Fruit fly (Drosophila melanogaster) whole organism, embryonic: ENCODE measurements around the gene Ddc.

ENCODE experiments used
- CG10274 ChIP-seq: fragments of 200-800 bp; sonication (Bioruptor generic); optimal IDR thresholded peaks from 3 replicates; lab custom pipeline; 2017; ENCODE audit warnings: missing biosample characterization, mild to moderate bottlenecking, missing genetic modification characterization
- CG10979 ChIP-seq: fragments of 200-800 bp; sonication (Bioruptor generic); optimal IDR thresholded peaks from 2 replicates; lab custom pipeline; 2018; ENCODE audit warnings: missing biosample characterization, mild to moderate bottlenecking, missing genetic modification characterization, moderate library complexity
- CG11247 ChIP-seq: fragments of 200-800 bp; sonication (Bioruptor generic); IDR thresholded peaks from 2 replicates; pipeline ENCODE4 v1.3.6; 2022; ENCODE audit warnings: missing biosample characterization, missing genetic modification characterization
- CG12391 ChIP-seq: fragments of 200-800 bp; sonication (Bioruptor generic); optimal IDR thresholded peaks from 3 replicates; lab custom pipeline; 2018; ENCODE audit warnings: missing biosample characterization, mild to moderate bottlenecking, missing genetic modification characterization, moderate library complexity
- CG12744 ChIP-seq: fragments of 200-800 bp; sonication (Bioruptor generic); optimal IDR thresholded peaks from 2 replicates; lab custom pipeline; 2016; ENCODE audit warnings: missing biosample characterization, missing genetic modification characterization
- CG13775 ChIP-seq: fragments of 200-800 bp; sonication (Bioruptor generic); optimal IDR thresholded peaks from 3 replicates; lab custom pipeline; 2017; ENCODE audit warnings: missing biosample characterization, mild to moderate bottlenecking, missing genetic modification characterization
- CG14441 ChIP-seq: fragments of 200-800 bp; sonication (Bioruptor generic); IDR thresholded peaks from 2 replicates; pipeline ENCODE4 v1.3.6; 2022; ENCODE audit warnings: missing biosample characterization, missing genetic modification characterization
- CG15269 ChIP-seq: fragments of 200-800 bp; sonication (Bioruptor generic); optimal IDR thresholded peaks from 2 replicates; lab custom pipeline; 2018; ENCODE audit warnings: missing biosample characterization, mild to moderate bottlenecking, missing genetic modification characterization, moderate library complexity
- CG15696 ChIP-seq: fragments of 200-800 bp; sonication (Bioruptor generic); optimal IDR thresholded peaks from 2 replicates; lab custom pipeline; 2019; ENCODE audit warnings: missing biosample characterization, mild to moderate bottlenecking, missing genetic modification characterization, moderate library complexity
- CG2120 ChIP-seq: fragments of 200-800 bp; sonication (Bioruptor generic); optimal IDR thresholded peaks from 3 replicates; lab custom pipeline; 2016; ENCODE audit warnings: missing biosample characterization, missing genetic modification characterization
- CG2199 ChIP-seq: fragments of 200-800 bp; sonication (Bioruptor generic); IDR thresholded peaks from 3 replicates; pipeline ENCODE4 v1.3.6; 2022; ENCODE audit warnings: missing biosample characterization, missing genetic modification characterization
- CG2202 ChIP-seq: fragments of 200-800 bp; sonication (Bioruptor generic); optimal IDR thresholded peaks from 2 replicates; lab custom pipeline; 2018; ENCODE audit warnings: missing biosample characterization, mild to moderate bottlenecking, missing genetic modification characterization
- CG30403 ChIP-seq: fragments of 200-800 bp; sonication (Bioruptor generic); optimal IDR thresholded peaks from 3 replicates; lab custom pipeline; 2016; ENCODE audit warnings: missing biosample characterization, missing genetic modification characterization
- CG31224 ChIP-seq: fragments of 200-800 bp; sonication (Bioruptor generic); IDR thresholded peaks from 2 replicates; pipeline ENCODE4 v1.3.6; 2022; ENCODE audit warnings: missing biosample characterization, missing genetic modification characterization
- CG34224 ChIP-seq: fragments of 200-800 bp; sonication (Bioruptor generic); IDR thresholded peaks from 3 replicates; pipeline ENCODE4 v1.3.6; 2022; ENCODE audit warnings: missing biosample characterization, missing genetic modification characterization; ENCODE audit not compliant: partially characterized antibody
- CG34376 ChIP-seq: fragments of 200-800 bp; sonication (Bioruptor generic); optimal IDR thresholded peaks from 2 replicates; lab custom pipeline; 2018; ENCODE audit warnings: missing biosample characterization, mild to moderate bottlenecking, missing genetic modification characterization
- CG34422 ChIP-seq: fragments of 200-800 bp; sonication (Bioruptor generic); IDR thresholded peaks from 3 replicates; pipeline ENCODE4 v1.3.6; 2022; ENCODE audit warnings: missing biosample characterization, missing genetic modification characterization
- CG3726 ChIP-seq: fragments of 200-800 bp; sonication (Bioruptor generic); IDR thresholded peaks from 3 replicates; pipeline ENCODE4, ENCODE4 v1.3.6; 2022; ENCODE audit warnings: missing biosample characterization, missing genetic modification characterization
- CG4360 ChIP-seq: fragments of 200-800 bp; sonication (Bioruptor generic); IDR thresholded peaks from 2 replicates; pipeline ENCODE4 v1.3.6; 2022; ENCODE audit warnings: missing biosample characterization, missing genetic modification characterization
- CG7928 ChIP-seq: fragments of 200-800 bp; sonication (Bioruptor generic); optimal IDR thresholded peaks from 2 replicates; lab custom pipeline; 2017; ENCODE audit warnings: missing biosample characterization, mild to moderate bottlenecking, missing genetic modification characterization
- Drgx ChIP-seq: fragments of 200-800 bp; sonication (Bioruptor generic); IDR thresholded peaks from 2 replicates; pipeline ENCODE4 v1.3.6; 2022; ENCODE audit warnings: missing biosample characterization, missing genetic modification characterization
- Eip74EF ChIP-seq, 2 experiments: fragments of 200-800 bp in 1 of 2; fragments of >200 bp in 1 of 2; sonication (Bioruptor generic) in 1 of 2; optimal IDR thresholded peaks; 2 replicates each; lab custom pipeline; 2017 to 2019; ENCODE audit warnings: missing biosample characterization in 2 of 2, missing genetic modification characterization in 2 of 2, mild to moderate bottlenecking in 1 of 2, moderate library complexity in 1 of 2
- Ets65A ChIP-seq: fragments of 200-800 bp; sonication (Bioruptor generic); peaks from one replicate; lab custom pipeline; 2016; ENCODE audit warnings: missing biosample characterization, missing genetic modification characterization
- HLH54F ChIP-seq: fragments of 200-800 bp; sonication (Bioruptor generic); optimal IDR thresholded peaks from 3 replicates; lab custom pipeline; 2016; ENCODE audit warnings: missing biosample characterization, missing genetic modification characterization
- Hmr ChIP-seq: fragments of 200-800 bp; sonication (Bioruptor generic); optimal IDR thresholded peaks from 3 replicates; lab custom pipeline; 2017; ENCODE audit warnings: mild to moderate bottlenecking, missing biosample characterization, missing genetic modification reagents, missing genetic modification characterization
- Hsf ChIP-seq: fragments of 200-800 bp; sonication (Bioruptor generic); optimal IDR thresholded peaks from 3 replicates; lab custom pipeline; 2016; ENCODE audit warnings: missing biosample characterization, missing genetic modification characterization
- Lim3 ChIP-seq: fragments of 200-800 bp; sonication (Bioruptor generic); IDR thresholded peaks from 2 replicates; pipeline ENCODE4 v1.3.6; 2022; ENCODE audit warnings: missing biosample characterization, missing genetic modification characterization
- Mad ChIP-seq: fragments of 200-800 bp; sonication (Bioruptor generic); optimal IDR thresholded peaks from 2 replicates; lab custom pipeline; 2016; ENCODE audit warnings: missing biosample characterization, missing genetic modification characterization
- PHDP ChIP-seq: fragments of 200-800 bp; sonication (Bioruptor generic); optimal IDR thresholded peaks from 3 replicates; lab custom pipeline; 2018; ENCODE audit warnings: missing biosample characterization, mild to moderate bottlenecking, missing genetic modification characterization, moderate library complexity
- Ptx1 ChIP-seq: fragments of 200-800 bp; sonication (Bioruptor generic); IDR thresholded peaks from 2 replicates; pipeline ENCODE4 v1.3.6; 2022; ENCODE audit warnings: missing biosample characterization, missing genetic modification characterization
- Vsx1 ChIP-seq: fragments of 200-800 bp; sonication (Bioruptor generic); optimal IDR thresholded peaks from 2 replicates; lab custom pipeline; 2017; ENCODE audit warnings: missing biosample characterization, mild to moderate bottlenecking, missing genetic modification characterization, missing genetic modification reagents
- az2 ChIP-seq: fragments of 200-800 bp; sonication (Bioruptor generic); optimal IDR thresholded peaks from 3 replicates; lab custom pipeline; 2016; ENCODE audit warnings: missing biosample characterization, missing genetic modification characterization
- cas ChIP-seq: fragments of 200-800 bp; sonication (Bioruptor generic); IDR thresholded peaks from 2 replicates; pipeline ENCODE4 v1.3.6; 2022; ENCODE audit warnings: missing biosample characterization, missing genetic modification characterization
- ci ChIP-seq: fragments of 200-800 bp; sonication (Bioruptor generic); IDR thresholded peaks from 3 replicates; pipeline ENCODE4 v1.3.6; 2022; ENCODE audit warnings: missing biosample characterization, missing genetic modification characterization
- cwo ChIP-seq: fragments of 200-800 bp; sonication (Bioruptor generic); optimal IDR thresholded peaks from 3 replicates; lab custom pipeline; 2017; ENCODE audit warnings: missing biosample characterization, missing genetic modification characterization, mild to moderate bottlenecking, moderate library complexity, missing genetic modification reagents
- dysf ChIP-seq: fragments of 200-800 bp; sonication (Bioruptor generic); IDR thresholded peaks from 3 replicates; pipeline ENCODE4 v1.3.6; 2022; ENCODE audit warnings: missing biosample characterization, missing genetic modification characterization
- grn ChIP-seq: fragments of 200-800 bp; sonication (Bioruptor generic); optimal IDR thresholded peaks from 3 replicates; lab custom pipeline; 2017; ENCODE audit warnings: missing biosample characterization, missing genetic modification characterization
- ham ChIP-seq: fragments of 200-800 bp; sonication (Bioruptor generic); IDR thresholded peaks from 2 replicates; pipeline ENCODE4 v1.3.6; 2022; ENCODE audit warnings: missing biosample characterization, missing genetic modification characterization
- lab ChIP-seq: fragments of 200-800 bp; sonication (Bioruptor generic); optimal IDR thresholded peaks from 3 replicates; lab custom pipeline; 2017; ENCODE audit warnings: missing biosample characterization, missing genetic modification characterization, mild to moderate bottlenecking, moderate library complexity, missing genetic modification reagents
- oc ChIP-seq: fragments of 200-800 bp; sonication (Bioruptor generic); optimal IDR thresholded peaks from 2 replicates; lab custom pipeline; 2018; ENCODE audit warnings: missing biosample characterization, mild to moderate bottlenecking, missing genetic modification characterization, moderate library complexity
- phol ChIP-seq: fragments of 200-800 bp; sonication (Bioruptor generic); optimal IDR thresholded peaks from 3 replicates; lab custom pipeline; 2018; ENCODE audit warnings: missing biosample characterization, mild to moderate bottlenecking, missing genetic modification characterization, moderate library complexity
- ranshi ChIP-seq: fragments of 200-800 bp; sonication (Bioruptor generic); IDR thresholded peaks from 2 replicates; pipeline ENCODE4 v1.3.6; 2022; ENCODE audit warnings: missing biosample characterization, missing genetic modification characterization
- row ChIP-seq: fragments of 200-800 bp; sonication (Bioruptor generic); IDR thresholded peaks from 3 replicates; pipeline ENCODE4 v1.3.6; 2022; ENCODE audit warnings: missing biosample characterization, missing genetic modification characterization
- sc ChIP-seq, 3 experiments: fragments of >200 bp in 2 of 3; fragments of 200-800 bp in 1 of 3; sonication (Bioruptor generic) in 1 of 3; optimal IDR thresholded peaks; 2 replicates in 2 of 3; 3 replicates in 1 of 3; lab custom pipeline; 2017; ENCODE audit warnings: mild to moderate bottlenecking in 1 of 3, missing biosample characterization in 1 of 3, missing genetic modification characterization in 1 of 3, missing genetic modification reagents in 1 of 3
- slou ChIP-seq: fragments of 200-800 bp; sonication (Bioruptor generic); optimal IDR thresholded peaks from 3 replicates; lab custom pipeline; 2016; ENCODE audit warnings: missing biosample characterization, missing genetic modification characterization
- slp2 ChIP-seq: fragments of 200-800 bp; sonication (Bioruptor generic); optimal IDR thresholded peaks from 2 replicates; lab custom pipeline; 2016; ENCODE audit warnings: missing biosample characterization, missing genetic modification characterization
- stwl ChIP-seq: fragments of 200-800 bp; sonication (Bioruptor generic); optimal IDR thresholded peaks from 3 replicates; lab custom pipeline; 2018; ENCODE audit warnings: missing biosample characterization, mild to moderate bottlenecking, missing genetic modification characterization, moderate library complexity
- twi ChIP-seq: fragments of 200-800 bp; optimal IDR thresholded peaks from 2 replicates; lab custom pipeline; 2019; ENCODE audit warnings: missing biosample characterization, mild to moderate bottlenecking, missing genetic modification characterization, moderate library complexity
- zen2 ChIP-seq: fragments of 200-800 bp; sonication (Bioruptor generic); IDR thresholded peaks from 3 replicates; pipeline ENCODE4 v1.3.6; 2022; ENCODE audit warnings: missing biosample characterization, missing genetic modification characterization; ENCODE audit not compliant: partially characterized antibody

Gene Ddc

DNA sequence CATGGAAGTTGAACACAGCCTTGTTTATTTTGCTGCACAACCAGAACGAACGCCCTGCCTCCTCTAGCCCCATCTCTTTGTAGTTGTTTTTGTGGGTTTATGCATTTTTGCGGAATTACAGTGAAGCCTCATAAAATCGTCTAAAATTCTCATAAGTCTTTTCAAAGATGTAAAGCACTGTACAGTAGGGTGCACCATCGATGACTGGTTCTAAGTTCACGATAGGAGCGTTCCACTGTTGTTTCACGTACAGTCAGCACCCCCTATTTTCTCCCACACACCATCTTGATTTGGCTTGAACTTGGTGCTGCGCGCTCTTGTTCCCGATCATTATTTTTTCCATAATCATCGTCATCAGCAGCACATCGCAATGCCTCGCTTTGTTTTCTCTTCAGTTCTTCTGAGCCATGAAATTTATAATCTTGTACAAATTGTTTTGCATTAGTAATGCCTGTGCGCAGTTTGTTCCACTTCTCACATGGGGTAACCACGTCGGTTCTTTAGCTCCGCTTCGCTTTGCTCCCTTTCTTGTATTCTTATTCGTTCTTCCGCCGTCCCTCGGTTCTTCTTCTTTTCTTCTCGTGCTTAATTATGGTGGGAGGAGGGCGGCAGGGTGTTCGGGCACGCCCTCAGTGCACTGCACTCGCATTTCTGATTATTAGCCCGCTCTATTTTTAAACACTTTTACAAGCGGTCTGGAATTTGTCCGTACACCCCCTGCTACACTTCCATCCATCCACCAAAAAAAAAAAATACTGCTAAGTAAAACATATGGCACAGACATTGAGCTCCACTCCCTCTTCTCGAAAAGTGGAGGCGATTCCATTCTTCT lies 43.3 kb upstream of the Ddc start (continued):
- TF ChIP-seq CG34376 (GFP tag; lab: Kevin White, UChicago) (no peak), Ets65A (peak; percentile 7), twi (peak; percentile 17), cas (GFP tag; lab: Robert Waterston, UW) (no peak), zen2 (GFP tag; lab: Robert Waterston, UW) (no peak), oc (tag; lab: Kevin White, UChicago) (no peak), Hmr (peak; percentile 18), az2 (GFP tag; lab: Kevin White, UChicago) (no peak), row (0 out of 3 replicates have a peak, but pooled peaks have one; percentile 14), Eip74EF (GFP tag; optimal IDR thresholded peaks at IDR 0.05; lab: Kevin White, UChicago) (no peak), CG12744 (no peak), dysf (no peak), CG10274 (GFP tag; lab: Kevin White, UChicago) (no peak), CG34422 (GFP tag; lab: Robert Waterston, UW) (no peak), CG14441 (GFP tag; lab: Robert Waterston, UW) (no peak), Mad (GFP tag; lab: Kevin White, UChicago) (no peak), Lim3 (GFP tag; lab: Robert Waterston, UW) (no peak), phol (tag; lab: Kevin White, UChicago) (peak; percentile 12), PHDP (tag; lab: Kevin White, UChicago) (no peak), CG12391 (tag; lab: Kevin White, UChicago) (no peak), slou (GFP tag; lab: Kevin White, UChicago) (no peak), CG10979 (tag; lab: Kevin White, UChicago) (no peak), CG2120 (GFP tag; lab: Kevin White, UChicago) (no peak), CG13775 (GFP tag; lab: Kevin White, UChicago) (no peak), Ptx1 (0 out of 2 replicates have a peak, but pooled peaks have one; percentile 22), lab (GFP tag; lab: Kevin White, UChicago) (no peak), CG30403 (peak; percentile 7), CG31224 (GFP tag; lab: Robert Waterston, UW) (no peak), stwl (tag; lab: Kevin White, UChicago) (no peak), CG15269 (no peak), CG15696 (tag; lab: Kevin White, UChicago) (no peak), ci (GFP tag; lab: Robert Waterston, UW) (0 out of 3 replicates have a peak, but pooled peaks have one; percentile 18), CG4360 (GFP tag; lab: Robert Waterston, UW) (no peak), slp2 (GFP tag; lab: Kevin White, UChicago) (no peak), CG2199 (GFP tag; lab: Robert Waterston, UW) (peak; percentile 74; the same call in 1 of the 3 replicates), Hsf (no peak), sc (optimal IDR thresholded peaks at IDR 0.05; lab: Kevin White, UChicago) (no peak), sc (GFP tag; optimal IDR thresholded peaks at IDR 0.05; lab: Kevin White, UChicago) (no peak), Drgx (GFP tag; lab: Robert Waterston, UW) (0 out of 2 replicates have a peak, but pooled peaks have one; percentile 22), CG11247 (GFP tag; lab: Robert Waterston, UW) (no peak), CG3726 (GFP tag; lab: Robert Waterston, UW) (no peak), Vsx1 (GFP tag; lab: Kevin White, UChicago) (no peak), CG2202 (tag; lab: Kevin White, UChicago) (no peak), cwo (GFP tag; lab: Kevin White, UChicago) (no peak), grn (GFP tag; lab: Kevin White, UChicago) (no peak), ranshi (no peak), HLH54F (no peak), CG34224 (GFP tag; lab: Robert Waterston, UW) (no peak), CG7928 (GFP tag; lab: Kevin White, UChicago) (no peak), ham (GFP tag; lab: Robert Waterston, UW) (no peak)
